Worm (Caenorhabditis elegans) whole organism, mixed stage, embryonic: ENCODE measurements around the gene K07F5.15.

Experiments used
- M03D4.4 ChIP-seq: sonication (generic microtip); optimal IDR thresholded peaks from 2 replicates; lab custom pipeline; 2017; ENCODE audit warnings: mild to moderate bottlenecking, missing genetic modification characterization, missing compliant biosample characterization
- bed-3 ChIP-seq: fragments of 200-800 bp; sonication (Bioruptor generic); optimal IDR thresholded peaks from 3 replicates; lab custom pipeline; 2018; ENCODE audit warnings: mild to moderate bottlenecking, missing genetic modification characterization, moderate library complexity, missing compliant biosample characterization
- blmp-1 ChIP-seq: fragments of 150-350 bp; optimal IDR thresholded peaks from 2 replicates; lab custom pipeline; 2014; ENCODE audit warnings: missing biosample characterization, missing genetic modification characterization
- ceh-39 ChIP-seq: fragments of 150-350 bp; optimal IDR thresholded peaks from 2 replicates; lab custom pipeline; 2014; ENCODE audit warnings: missing biosample characterization, missing genetic modification characterization
- ceh-43 ChIP-seq: fragments of 200-800 bp; sonication (Bioruptor generic); optimal IDR thresholded peaks from 2 replicates; lab custom pipeline; 2018; ENCODE audit warnings: mild to moderate bottlenecking, missing genetic modification characterization, moderate library complexity, missing compliant biosample characterization
- ceh-83 ChIP-seq: fragments of 200-800 bp; sonication (Bioruptor generic); optimal IDR thresholded peaks from 2 replicates; lab custom pipeline; 2018; ENCODE audit warnings: mild to moderate bottlenecking, missing genetic modification characterization, missing compliant biosample characterization
- ces-1 ChIP-seq: fragments of 150-350 bp; optimal IDR thresholded peaks from 2 replicates; lab custom pipeline; 2014; ENCODE audit warnings: missing biosample characterization, missing genetic modification reagents, missing genetic modification characterization
- cnd-1 ChIP-seq: fragments of 200-800 bp; sonication (Bioruptor generic); optimal IDR thresholded peaks from 2 replicates; lab custom pipeline; 2018; ENCODE audit warnings: mild to moderate bottlenecking, missing genetic modification characterization, missing compliant biosample characterization
- elt-3 ChIP-seq: fragments of 150-350 bp; optimal IDR thresholded peaks from 2 replicates; lab custom pipeline; 2014; ENCODE audit warnings: missing biosample characterization, missing genetic modification characterization
- flh-1 ChIP-seq: fragments of 200-800 bp; sonication (Bioruptor generic); optimal IDR thresholded peaks from 2 replicates; lab custom pipeline; 2018; ENCODE audit warnings: mild to moderate bottlenecking, missing genetic modification characterization, moderate library complexity, missing compliant biosample characterization
- ham-2 ChIP-seq: fragments of 200-800 bp; sonication (Bioruptor generic); optimal IDR thresholded peaks from 2 replicates; lab custom pipeline; 2018; ENCODE audit warnings: mild to moderate bottlenecking, missing genetic modification characterization, missing compliant biosample characterization
- hlh-1 ChIP-seq: fragments of 150-350 bp; optimal IDR thresholded peaks from 2 replicates; lab custom pipeline; 2014; ENCODE audit warnings: missing biosample characterization, missing genetic modification reagents, missing genetic modification characterization
- lin-13 ChIP-seq: fragments of 150-350 bp; optimal IDR thresholded peaks from 2 replicates; lab custom pipeline; 2014; ENCODE audit warnings: missing biosample characterization, missing genetic modification characterization
- lin-32 ChIP-seq: fragments of 200-800 bp; sonication (Bioruptor generic); optimal IDR thresholded peaks from 2 replicates; lab custom pipeline; 2018; ENCODE audit warnings: mild to moderate bottlenecking, missing genetic modification characterization, missing compliant biosample characterization
- mab-5 ChIP-seq: fragments of 150-350 bp; optimal IDR thresholded peaks from 2 replicates; lab custom pipeline; 2014; ENCODE audit warnings: missing biosample characterization, missing genetic modification characterization
- mep-1 ChIP-seq: fragments of 150-350 bp; optimal IDR thresholded peaks from 2 replicates; lab custom pipeline; 2017; ENCODE audit warnings: missing biosample characterization, missing genetic modification reagents, missing genetic modification characterization, inconsistent platforms
- nhr-2 ChIP-seq: fragments of 150-350 bp; optimal IDR thresholded peaks from 2 replicates; lab custom pipeline; 2014; ENCODE audit warnings: missing biosample characterization, missing genetic modification characterization
- nhr-237 ChIP-seq: fragments of 150-350 bp; optimal IDR thresholded peaks from 2 replicates; lab custom pipeline; 2014; ENCODE audit warnings: missing biosample characterization, missing genetic modification characterization
- nhr-28 ChIP-seq: fragments of 150-350 bp; optimal IDR thresholded peaks from 2 replicates; lab custom pipeline; 2014; ENCODE audit warnings: missing biosample characterization, missing genetic modification characterization
- nhr-76 ChIP-seq: sonication (generic microtip); optimal IDR thresholded peaks from 2 replicates; lab custom pipeline; 2017; ENCODE audit warnings: missing biosample characterization, missing genetic modification characterization
- pha-4 ChIP-seq: fragments of 150-350 bp; optimal IDR thresholded peaks from 2 replicates; lab custom pipeline; 2018; ENCODE audit warnings: missing biosample characterization, missing genetic modification reagents, missing genetic modification characterization
- sem-2 ChIP-seq: fragments of 200-800 bp; sonication (Bioruptor generic); optimal IDR thresholded peaks from 2 replicates; lab custom pipeline; 2018; ENCODE audit warnings: mild to moderate bottlenecking, missing genetic modification characterization, missing compliant biosample characterization
- snpc-4 ChIP-seq: fragments of 150-350 bp; optimal IDR thresholded peaks from 2 replicates; lab custom pipeline; 2014; ENCODE audit warnings: missing biosample characterization, missing genetic modification characterization
- sptf-1 ChIP-seq: sonication (generic microtip); optimal IDR thresholded peaks from 2 replicates; lab custom pipeline; 2017; ENCODE audit warnings: mild to moderate bottlenecking, missing genetic modification characterization, moderate library complexity, missing compliant biosample characterization
- tbx-8 ChIP-seq: fragments of 200-800 bp; sonication (Bioruptor generic); optimal IDR thresholded peaks from 2 replicates; lab custom pipeline; 2018; ENCODE audit warnings: mild to moderate bottlenecking, missing genetic modification characterization, moderate library complexity, missing compliant biosample characterization
- unc-120 ChIP-seq: sonication (generic microtip); optimal IDR thresholded peaks from 2 replicates; lab custom pipeline; 2017; ENCODE audit warnings: missing genetic modification characterization, missing compliant biosample characterization; ENCODE audit not compliant: poor library complexity, severe bottlenecking
- unc-39 ChIP-seq: fragments of 150-350 bp; optimal IDR thresholded peaks from 2 replicates; lab custom pipeline; 2014; ENCODE audit warnings: missing biosample characterization, missing genetic modification characterization
- unc-62 ChIP-seq: fragments of 150-350 bp; optimal IDR thresholded peaks from 2 replicates; lab custom pipeline; 2014; ENCODE audit warnings: missing biosample characterization, missing genetic modification reagents, missing genetic modification characterization
- zip-8 ChIP-seq: fragments of 150-350 bp; optimal IDR thresholded peaks from 2 replicates; lab custom pipeline; 2014; ENCODE audit warnings: missing biosample characterization, missing genetic modification characterization
- ztf-11 ChIP-seq: fragments of 150-350 bp; optimal IDR thresholded peaks from 2 replicates; lab custom pipeline; 2014; ENCODE audit warnings: missing biosample characterization, missing genetic modification characterization

The K07F5.15 gene

ce11 chrIV:9872210-9872609, 7.3 kb downstream of the K07F5.15 start:
- TF ChIP-seq unc-39 (no peak), unc-120 (no peak), mep-1 (tag; lab: Kevin White, UChicago) (no peak), ham-2 (no peak), sptf-1 (tag; lab: Kevin White, UChicago) (no peak), lin-32 (no peak), unc-62 (GFP tag; lab: Kevin White, UChicago) (no peak), tbx-8 (GFP tag; lab: Kevin White, UChicago) (no peak), nhr-76 (tag; lab: Kevin White, UChicago) (no peak), sem-2 (GFP tag; lab: Kevin White, UChicago) (no peak), ceh-39 (tag; lab: Kevin White, UChicago) (no peak), nhr-237 (tag; lab: Kevin White, UChicago) (no peak)

ce11 chrIV:9872786-9873185, 7.9 kb downstream of the K07F5.15 start:
- TF ChIP-seq elt-3 (no peak), sptf-1 (tag; lab: Kevin White, UChicago) (no peak), unc-39 (no peak), snpc-4 (tag; lab: Kevin White, UChicago) (no peak), ceh-39 (tag; lab: Kevin White, UChicago) (no peak), bed-3 (GFP tag; lab: Kevin White, UChicago) (no peak), nhr-237 (tag; lab: Kevin White, UChicago) (no peak), mab-5 (tag; lab: Kevin White, UChicago) (no peak), cnd-1 (tag; lab: Kevin White, UChicago) (no peak), ceh-43 (GFP tag; lab: Kevin White, UChicago) (no peak), hlh-1 (tag; lab: Kevin White, UChicago) (no peak), lin-13 (tag; lab: Kevin White, UChicago) (no peak), ces-1 (no peak), ztf-11 (tag; lab: Kevin White, UChicago) (no peak), lin-32 (no peak), nhr-2 (no peak), nhr-76 (tag; lab: Kevin White, UChicago) (no peak)
- TF ChIP-seq, all 35 proteins: peak for 0

ce11 chrIV:9873837-9874236, 9.0 kb downstream of the K07F5.15 start:
- TF ChIP-seq pha-4 (peak; percentile 38), unc-120 (peak; percentile 61), flh-1 (GFP tag; lab: Kevin White, UChicago) (no peak), ces-1 (peak; percentile 28), unc-62 (GFP tag; lab: Kevin White, UChicago) (peak; percentile 64), nhr-237 (tag; lab: Kevin White, UChicago) (peak; percentile 7), blmp-1 (tag; lab: Kevin White, UChicago) (no peak), hlh-1 (tag; lab: Kevin White, UChicago) (peak; percentile 66)
- TF ChIP-seq, all 35 proteins: peak for 6

ce11 chrIV:9875646-9876045, 10.8 kb downstream of the K07F5.15 start:
- TF ChIP-seq nhr-2 (no peak), hlh-1 (tag; lab: Kevin White, UChicago) (no peak), M03D4.4 (tag; lab: Kevin White, UChicago) (no peak), flh-1 (GFP tag; lab: Kevin White, UChicago) (no peak), ceh-83 (GFP tag; lab: Kevin White, UChicago) (no peak), unc-39 (no peak), pha-4 (no peak), blmp-1 (tag; lab: Kevin White, UChicago) (no peak), ham-2 (no peak), mab-5 (tag; lab: Kevin White, UChicago) (no peak), ceh-39 (tag; lab: Kevin White, UChicago) (no peak), sptf-1 (tag; lab: Kevin White, UChicago) (no peak), ces-1 (no peak)
- TF ChIP-seq, all 35 proteins: peak for 0

ce11 chrIV:9878893-9879379, 14.1 kb downstream of the K07F5.15 start, which contains the start of gene nhr-4:
nhr-4 (plus strand) TSS chrIV:9879329.
- no peak for TF ChIP-seq blmp-1 (tag; lab: Kevin White, UChicago)
- no peak for TF ChIP-seq zip-8 (tag; lab: Kevin White, UChicago)
- no peak for TF ChIP-seq nhr-76 (tag; lab: Kevin White, UChicago)
- TF ChIP-seq nhr-28 (tag; lab: Kevin White, UChicago), result no peak
- no peak for TF ChIP-seq mab-5 (tag; lab: Kevin White, UChicago)
- no peak for TF ChIP-seq ham-2
- TF ChIP-seq M03D4.4 (tag; lab: Kevin White, UChicago), result no peak
- TF ChIP-seq ceh-83 (GFP tag; lab: Kevin White, UChicago), result no peak
- no peak for TF ChIP-seq elt-3
